Worm (Caenorhabditis elegans) whole organism, L3 larva: ENCODE measurements around the gene F25D1.8.

Experiments used
- ZK546.5 ChIP-seq: sonication (generic microtip); optimal IDR thresholded peaks from 2 replicates; lab custom pipeline; 2017; ENCODE audit warnings: missing biosample characterization, missing genetic modification characterization
- aly-2 ChIP-seq: fragments of 150-350 bp; optimal IDR thresholded peaks from 2 replicates; lab custom pipeline; 2014; ENCODE audit warnings: missing biosample characterization, missing genetic modification characterization
- ama-1 ChIP-seq: fragments of 150-350 bp; optimal IDR thresholded peaks from 2 replicates; lab custom pipeline; 2018
- ceh-16 ChIP-seq: sonication (generic microtip); optimal IDR thresholded peaks from 2 replicates; lab custom pipeline; 2017; ENCODE audit warnings: missing biosample characterization, missing genetic modification characterization
- ceh-9 ChIP-seq: sonication (generic microtip); optimal IDR thresholded peaks from 2 replicates; lab custom pipeline; 2018; ENCODE audit warnings: missing biosample characterization, missing genetic modification characterization
- daf-12 ChIP-seq: fragments of 150-350 bp; optimal IDR thresholded peaks from 2 replicates; lab custom pipeline; 2014; ENCODE audit warnings: missing biosample characterization, missing genetic modification reagents, missing genetic modification characterization
- egl-27 ChIP-seq: sonication (generic microtip); optimal IDR thresholded peaks from 4 replicates; lab custom pipeline; 2017; ENCODE audit warnings: missing biosample characterization, missing genetic modification reagents, missing genetic modification characterization
- egl-5 ChIP-seq: fragments of 150-350 bp; optimal IDR thresholded peaks from 2 replicates; lab custom pipeline; 2017; ENCODE audit warnings: missing biosample characterization, missing genetic modification reagents, missing genetic modification characterization, inconsistent platforms
- elt-1 ChIP-seq: fragments of 150-350 bp; optimal IDR thresholded peaks from 2 replicates; lab custom pipeline; 2014; ENCODE audit warnings: missing biosample characterization, missing genetic modification characterization
- elt-2 ChIP-seq: sonication (generic microtip); optimal IDR thresholded peaks from 2 replicates; lab custom pipeline; 2016; ENCODE audit warnings: missing genetic modification reagents, mild to moderate bottlenecking, missing genetic modification characterization, missing compliant biosample characterization
- elt-3 ChIP-seq, 3 experiments: fragments of 150-350 bp in 1 of 3; sonication (generic microtip) in 2 of 3; optimal IDR thresholded peaks; 2 replicates in 2 of 3; 4 replicates in 1 of 3; lab custom pipeline; 2014 to 2017; ENCODE audit warnings: missing biosample characterization in 3 of 3, missing genetic modification characterization in 3 of 3
- fkh-10 ChIP-seq: sonication (generic microtip); optimal IDR thresholded peaks from 2 replicates; lab custom pipeline; 2017; ENCODE audit warnings: missing biosample characterization, missing genetic modification reagents, missing genetic modification characterization
- fkh-2 ChIP-seq: fragments of 150-350 bp; optimal IDR thresholded peaks from 2 replicates; lab custom pipeline; 2014; ENCODE audit warnings: missing biosample characterization, missing genetic modification reagents, missing genetic modification characterization
- fos-1 ChIP-seq: fragments of 150-350 bp; optimal IDR thresholded peaks from 2 replicates; lab custom pipeline; 2014; ENCODE audit warnings: missing biosample characterization, missing genetic modification characterization
- hmg-11 ChIP-seq: sonication (generic microtip); optimal IDR thresholded peaks from 2 replicates; lab custom pipeline; 2016; ENCODE audit warnings: missing genetic modification characterization, missing compliant biosample characterization
- lin-15B ChIP-seq: fragments of 150-350 bp; optimal IDR thresholded peaks from 2 replicates; lab custom pipeline; 2014; ENCODE audit warnings: missing biosample characterization, missing genetic modification characterization
- mml-1 ChIP-seq: fragments of 150-350 bp; sonication (generic microtip); optimal IDR thresholded peaks from 3 replicates; lab custom pipeline; 2014; ENCODE audit warnings: missing biosample characterization, missing genetic modification characterization
- nfya-1 ChIP-seq: sonication (generic microtip); optimal IDR thresholded peaks from 2 replicates; lab custom pipeline; 2017; ENCODE audit warnings: missing genetic modification characterization, mild to moderate bottlenecking, missing compliant biosample characterization, antibody characterized with exemption, moderate library complexity; ENCODE audit not compliant: insufficient read depth
- nhr-11 ChIP-seq: fragments of 150-350 bp; optimal IDR thresholded peaks from 2 replicates; lab custom pipeline; 2014; ENCODE audit warnings: missing biosample characterization, missing genetic modification characterization
- nhr-12 ChIP-seq: fragments of 150-350 bp; optimal IDR thresholded peaks from 2 replicates; lab custom pipeline; 2014; ENCODE audit warnings: missing biosample characterization, missing genetic modification characterization
- nhr-23 ChIP-seq: fragments of 150-350 bp; optimal IDR thresholded peaks from 2 replicates; lab custom pipeline; 2014; ENCODE audit warnings: missing biosample characterization, missing genetic modification reagents, missing genetic modification characterization
- nhr-28 ChIP-seq: fragments of 150-350 bp; optimal IDR thresholded peaks from 2 replicates; lab custom pipeline; 2014; ENCODE audit warnings: missing biosample characterization, missing genetic modification characterization
- nhr-43 ChIP-seq: sonication (generic microtip); optimal IDR thresholded peaks from 2 replicates; lab custom pipeline; 2016; ENCODE audit warnings: mild to moderate bottlenecking, missing genetic modification characterization, missing compliant biosample characterization; ENCODE audit not compliant: poor library complexity, severe bottlenecking
- nhr-76 ChIP-seq: fragments of 150-350 bp; sonication (generic microtip); optimal IDR thresholded peaks from 5 replicates; lab custom pipeline; 2014; ENCODE audit warnings: missing biosample characterization, missing genetic modification characterization
- pha-4 ChIP-seq: fragments of 150-350 bp; optimal IDR thresholded peaks from 2 replicates; lab custom pipeline; 2014; ENCODE audit warnings: missing biosample characterization, missing genetic modification reagents, missing genetic modification characterization
- pqm-1 ChIP-seq: fragments of 150-350 bp; optimal IDR thresholded peaks from 2 replicates; lab custom pipeline; 2017; ENCODE audit warnings: missing biosample characterization, missing genetic modification characterization, inconsistent platforms
- sea-2 ChIP-seq: fragments of 150-350 bp; sonication (generic microtip); optimal IDR thresholded peaks from 4 replicates; lab custom pipeline; 2014; ENCODE audit warnings: missing biosample characterization, missing genetic modification reagents, missing genetic modification characterization
- snpc-4 ChIP-seq: fragments of 150-350 bp; optimal IDR thresholded peaks from 2 replicates; lab custom pipeline; 2014; ENCODE audit warnings: missing biosample characterization, missing genetic modification characterization
- tbx-2 ChIP-seq: sonication (generic microtip); optimal IDR thresholded peaks from 2 replicates; lab custom pipeline; 2016; ENCODE audit warnings: mild to moderate bottlenecking, missing genetic modification characterization, missing compliant biosample characterization
- unc-39 ChIP-seq: sonication (generic microtip); optimal IDR thresholded peaks from 4 replicates; lab custom pipeline; 2017; ENCODE audit warnings: missing biosample characterization, missing genetic modification characterization
- zag-1 ChIP-seq: fragments of 150-350 bp; optimal IDR thresholded peaks from 2 replicates; lab custom pipeline; 2014; ENCODE audit warnings: missing biosample characterization, missing genetic modification characterization
- ztf-11 ChIP-seq: fragments of 150-350 bp; optimal IDR thresholded peaks from 2 replicates; lab custom pipeline; 2014; ENCODE audit warnings: missing biosample characterization, missing genetic modification characterization
- ztf-4 ChIP-seq: fragments of 150-350 bp; optimal IDR thresholded peaks from 2 replicates; lab custom pipeline; 2014; ENCODE audit warnings: missing biosample characterization, missing genetic modification characterization

F25D1.8 gene

ce11 chrV:10568496-10568895 lies 29.3 kb downstream of the F25D1.8 start:
- no peak for TF ChIP-seq pqm-1
- no peak for TF ChIP-seq fkh-10
- TF ChIP-seq fkh-2 (tag; lab: Kevin White, UChicago): no peak
- TF ChIP-seq egl-27 (tag; lab: Kevin White, UChicago): no peak
- no peak for TF ChIP-seq tbx-2 (tag; lab: Kevin White, UChicago)
- TF ChIP-seq, all 47 proteins: peak for 0

DNA sequence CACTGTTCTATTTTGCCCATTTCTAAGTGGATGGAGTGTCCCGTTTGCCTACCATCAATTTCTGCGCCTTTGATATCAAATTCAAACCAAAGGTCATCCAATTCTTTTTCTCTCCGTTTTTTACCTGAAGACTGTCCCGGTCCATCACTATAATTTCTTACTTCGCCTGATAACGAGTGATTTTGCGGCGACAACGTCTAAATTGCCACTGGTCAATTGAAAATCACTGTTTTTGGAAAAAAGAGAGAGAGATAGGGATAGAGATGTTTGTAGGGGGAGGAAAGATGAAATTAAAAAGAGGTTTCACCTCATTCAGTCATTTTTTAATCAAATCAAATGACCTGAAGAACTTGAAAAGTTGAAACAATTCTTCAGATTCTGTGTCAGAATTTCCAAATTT lies 32.3 kb downstream of the F25D1.8 start:
- peak in 1 of 3 experiments; percentile 1 for TF ChIP-seq elt-3 (tag; optimal IDR thresholded peaks at IDR 0.05; lab: Kevin White, UChicago)
- no peak for TF ChIP-seq nfya-1 (tag; lab: Kevin White, UChicago)

DNA sequence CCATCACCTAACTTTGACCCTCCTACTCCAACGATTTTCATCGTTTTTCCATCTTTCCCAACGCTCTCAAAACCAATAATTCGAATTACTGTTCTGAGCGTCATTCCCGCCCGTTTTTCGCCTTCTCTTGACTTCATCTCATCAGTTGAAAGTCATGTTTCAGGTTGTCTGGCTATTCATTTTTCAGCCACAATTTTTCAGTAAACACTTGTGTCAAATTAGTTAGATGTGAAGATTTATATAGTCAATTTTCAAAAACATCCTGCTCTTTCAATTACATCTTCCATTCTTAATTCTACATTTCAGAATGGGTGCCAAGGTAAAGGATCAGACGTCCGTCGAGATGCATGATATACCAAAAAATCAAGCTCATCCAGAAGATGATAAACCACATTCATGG lies 33.4 kb downstream of the F25D1.8 start, which contains the start of gene del-6:
TSS of gene del-6 (plus strand) at position 301 of the 400 bp plus-strand sequence.
- TF ChIP-seq pha-4 (tag; lab: Kevin White, UChicago) (no peak), nhr-43 (no peak), ceh-16 (tag; lab: Kevin White, UChicago) (no peak), unc-39 (tag; lab: Kevin White, UChicago) (no peak), hmg-11 (tag; lab: Kevin White, UChicago) (no peak), daf-12 (tag; lab: Kevin White, UChicago) (no peak), nhr-12 (tag; lab: Kevin White, UChicago) (no peak), elt-1 (tag; lab: Kevin White, UChicago) (no peak)

- no peak for TF ChIP-seq aly-2 (tag; lab: Kevin White, UChicago)
- TF ChIP-seq pqm-1: no peak
- no peak for TF ChIP-seq fkh-2 (tag; lab: Kevin White, UChicago)
- no peak for TF ChIP-seq lin-15B (tag; lab: Kevin White, UChicago)
- no peak for TF ChIP-seq snpc-4 (tag; lab: Kevin White, UChicago)
- no peak for TF ChIP-seq zag-1
- no peak for TF ChIP-seq egl-27 (tag; lab: Kevin White, UChicago)
- no peak for TF ChIP-seq ztf-11 (tag; lab: Kevin White, UChicago)
- no peak for TF ChIP-seq fos-1 (tag; lab: Kevin White, UChicago)
- no peak for TF ChIP-seq ZK546.5 (tag; lab: Kevin White, UChicago)
Observed at ce11 chrV:10574197-10574596, 35.0 kb downstream of the F25D1.8 start.

DNA sequence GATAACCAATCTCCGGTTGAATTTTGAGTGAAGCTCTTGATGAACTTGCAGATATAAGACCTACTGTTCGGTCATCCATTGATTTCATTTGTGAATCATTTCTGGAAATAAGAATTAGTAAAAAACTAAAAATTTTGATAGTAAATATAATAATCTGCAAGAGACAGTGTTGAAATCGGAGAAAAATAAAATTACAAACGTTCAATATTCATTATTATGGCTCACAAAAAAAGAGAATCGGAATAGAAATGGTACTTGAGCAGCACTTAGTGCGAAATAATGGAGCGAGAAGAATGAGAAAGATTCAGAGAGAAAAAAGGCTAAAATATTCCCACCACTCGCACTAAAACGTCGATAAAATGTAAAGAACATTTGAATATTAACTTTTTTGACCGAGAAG lies 37.1 kb downstream of the F25D1.8 start, which contains the start of gene vps-54:
TSS of gene vps-54 (minus strand) at position 101 of the 400 bp plus-strand sequence.
- no peak for TF ChIP-seq nhr-76 (tag; lab: Kevin White, UChicago)
- no peak for TF ChIP-seq fkh-2 (tag; lab: Kevin White, UChicago)
- TF ChIP-seq ceh-9: no peak
- no peak for TF ChIP-seq nhr-11 (tag; lab: Kevin White, UChicago)
- no peak for TF ChIP-seq ztf-11 (tag; lab: Kevin White, UChicago)
- TF ChIP-seq nhr-23: no peak
- TF ChIP-seq nhr-12 (tag; lab: Kevin White, UChicago): no peak
- no peak for TF ChIP-seq egl-5 (tag; lab: Kevin White, UChicago)
- no peak for TF ChIP-seq elt-2
- TF ChIP-seq daf-12 (tag; lab: Kevin White, UChicago): no peak
- no peak for TF ChIP-seq tbx-2 (tag; lab: Kevin White, UChicago)
- TF ChIP-seq hmg-11 (tag; lab: Kevin White, UChicago): no peak
- TF ChIP-seq nhr-28 (tag; lab: Kevin White, UChicago): no peak
- no peak for TF ChIP-seq mml-1
- TF ChIP-seq fkh-10: no peak

DNA sequence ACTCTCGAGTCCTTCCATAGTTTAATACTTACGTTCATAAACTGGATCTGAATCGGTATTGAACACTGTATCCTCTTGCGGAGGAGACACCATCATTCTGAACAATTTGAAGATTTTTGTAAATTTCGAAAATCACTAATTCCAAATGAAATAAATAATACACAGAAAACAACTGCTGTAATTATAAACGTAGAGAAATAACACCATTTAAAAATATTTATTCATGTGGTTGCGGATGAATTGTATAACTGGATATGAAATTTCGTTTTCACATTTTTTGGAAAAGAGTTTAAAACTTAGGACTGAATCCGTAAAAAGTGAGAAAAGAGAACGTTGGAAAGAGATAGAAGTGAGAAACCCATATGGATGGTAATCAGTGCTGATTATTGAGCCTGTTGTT lies 39.0 kb downstream of the F25D1.8 start, which contains the start of gene mics-1:
TSS of gene mics-1 (minus strand) at position 101 of the 400 bp plus-strand sequence.
- no peak for TF ChIP-seq ama-1 (lab: Kevin White, UChicago)
- no peak for TF ChIP-seq nhr-11 (tag; lab: Kevin White, UChicago)
- TF ChIP-seq daf-12 (tag; lab: Kevin White, UChicago): no peak
- no peak for TF ChIP-seq ztf-4 (tag; lab: Kevin White, UChicago)
- no peak for TF ChIP-seq elt-2
- TF ChIP-seq sea-2: no peak
